Worm (Caenorhabditis elegans): ENCODE results near the gene xbx-9.

ce11 chrV:12752407-12752806, 18.4 kb downstream of the xbx-9 start, which contains the start of gene C15C8.8:
- TF ChIP-seq snpc-4 (tag; optimal IDR thresholded peaks at IDR 0.05), result no peak
- no peak for TF ChIP-seq ztf-11 (tag; optimal IDR thresholded peaks at IDR 0.05)
- TF ChIP-seq R02D3.7 (tag; optimal IDR thresholded peaks at IDR 0.05), result no peak
- no peak for TF ChIP-seq ZK546.5 (tag; optimal IDR thresholded peaks at IDR 0.05)
- no peak for TF ChIP-seq nhr-237 (tag; optimal IDR thresholded peaks at IDR 0.05)
- TF ChIP-seq ama-1 (optimal IDR thresholded peaks at IDR 0.05), result no peak
